Fruit fly (Drosophila melanogaster): Measurements from ENCODE around the gene CG11619.

The CG11619 gene

dm6 chr3L:19024800-19025199, 36.7 kb upstream of the CG11619 start (continued):
- TF ChIP-seq CG1832 (GFP tag; optimal IDR thresholded peaks at IDR 0.05) (no peak), jumu (GFP tag; optimal IDR thresholded peaks at IDR 0.05) (peak; percentile 35), Hmr (GFP tag; optimal IDR thresholded peaks at IDR 0.05) (peak; percentile 16), CG11398 (GFP tag; optimal IDR thresholded peaks at IDR 0.05) (peak; percentile 80), CG3838 (GFP tag; optimal IDR thresholded peaks at IDR 0.05) (peak; percentile 31), CG1024 (GFP tag; IDR thresholded peaks at IDR 0.05) (peak; percentile 38; the same call in 1 of the 2 replicates), zfh2 (GFP tag; optimal IDR thresholded peaks at IDR 0.05) (no peak), CG12744 (GFP tag; optimal IDR thresholded peaks at IDR 0.05) (peak; percentile 59), CG18011 (GFP tag; optimal IDR thresholded peaks at IDR 0.05) (no peak), Ptx1 (GFP tag; IDR thresholded peaks at IDR 0.05) (peak; percentile 73), CG14667 (GFP tag; IDR thresholded peaks at IDR 0.05) (peak; percentile 65; the same call in 1 of the 2 replicates), CG11247 (GFP tag; IDR thresholded peaks at IDR 0.05) (peak; percentile 67), Eip74EF (GFP tag; optimal IDR thresholded peaks at IDR 0.05) (peak in 1 of 2 experiments; percentile 64), cato (GFP tag; optimal IDR thresholded peaks at IDR 0.05; ENCODE audit: borderline replicate concordance) (peak; percentile 38), Hr3 (GFP tag; optimal IDR thresholded peaks at IDR 0.05) (peak; percentile 71), odd (GFP tag; optimal IDR thresholded peaks at IDR 0.05) (peak; percentile 60), CG17359 (tag; optimal IDR thresholded peaks at IDR 0.05) (peak; percentile 83), vfl (GFP tag; optimal IDR thresholded peaks at IDR 0.05) (no peak), gsb (GFP tag; IDR thresholded peaks at IDR 0.05) (peak; percentile 45; the same call in 1 of the 2 replicates), CG15601 (tag; optimal IDR thresholded peaks at IDR 0.05) (peak; percentile 83), Lim3 (GFP tag; IDR thresholded peaks at IDR 0.05) (no peak), zf30C (GFP tag; optimal IDR thresholded peaks at IDR 0.05) (peak; percentile 84), CG11504 (tag; optimal IDR thresholded peaks at IDR 0.05) (peak; percentile 82), CTCF (GFP tag; optimal IDR thresholded peaks at IDR 0.05) (peak; percentile 36), schlank (tag; optimal IDR thresholded peaks at IDR 0.05) (no peak), dmrt99B (tag; optimal IDR thresholded peaks at IDR 0.05) (peak; percentile 83), sc (optimal IDR thresholded peaks at IDR 0.05) (no peak), sc (GFP tag; optimal IDR thresholded peaks at IDR 0.05) (peak; percentile 65), CG6272 (GFP tag; IDR thresholded peaks at IDR 0.05) (peak; percentile 36; the same call in 1 of the 2 replicates), stc (GFP tag; IDR thresholded peaks at IDR 0.05) (peak; percentile 81), nerfin-2 (GFP tag; IDR thresholded peaks at IDR 0.05; ENCODE audit: partially characterized antibody) (no peak), CG3847 (GFP tag; IDR thresholded peaks at IDR 0.05) (peak; percentile 39; the same call in 1 of the 2 replicates), da (GFP tag; optimal IDR thresholded peaks at IDR 0.05) (peak; percentile 8), jigr1 (GFP tag; IDR thresholded peaks at IDR 0.05) (no peak), CG6175 (GFP tag; IDR thresholded peaks at IDR 0.05) (no peak), CG18764 (GFP tag; optimal IDR thresholded peaks at IDR 0.05) (peak; percentile 54), tx (GFP tag; optimal IDR thresholded peaks at IDR 0.05) (peak; percentile 50), CG15011 (GFP tag; optimal IDR thresholded peaks at IDR 0.05) (peak; percentile 43), Deaf1 (tag; optimal IDR thresholded peaks at IDR 0.05) (peak; percentile 45), Usf (GFP tag; optimal IDR thresholded peaks at IDR 0.05) (peak; percentile 38), HmgZ (tag; optimal IDR thresholded peaks at IDR 0.05) (peak; percentile 51), CG3995 (GFP tag; optimal IDR thresholded peaks at IDR 0.05) (no peak), gro (GFP tag; optimal IDR thresholded peaks at IDR 0.05) (no peak), CG14050 (GFP tag; IDR thresholded peaks at IDR 0.05) (peak; percentile 52; the same call in 1 of the 3 replicates), CG31388 (GFP tag; optimal IDR thresholded peaks at IDR 0.05) (no peak), CG31224 (GFP tag; IDR thresholded peaks at IDR 0.05) (no peak), pfk (GFP tag; optimal IDR thresholded peaks at IDR 0.05) (no peak), Vsx1 (GFP tag; optimal IDR thresholded peaks at IDR 0.05) (peak; percentile 28), CG17361 (GFP tag; IDR thresholded peaks at IDR 0.05) (peak; percentile 86), Aef1 (GFP tag; IDR thresholded peaks at IDR 0.05) (0 out of 3 replicates have a peak, but pooled peaks have one; percentile 29), Ets65A (GFP tag) (peak; percentile 96), ken (GFP tag; IDR thresholded peaks at IDR 0.05) (peak; percentile 68; the same call in 2 of the 3 replicates)
